Fruit fly (Drosophila melanogaster) Kc167 (cell line): ENCODE measurements around the gene Dlg5.

ENCODE experiments used
- Myc ChIP-seq: fragments of >200 bp; optimal IDR thresholded peaks from 2 replicates; lab custom pipeline; 2017; ENCODE audit warnings: missing external identifiers
- ttk ChIP-seq: sonication (Bioruptor generic); optimal IDR thresholded peaks from 2 replicates; lab custom pipeline; 2017; ENCODE audit warnings: missing external identifiers

DNA sequence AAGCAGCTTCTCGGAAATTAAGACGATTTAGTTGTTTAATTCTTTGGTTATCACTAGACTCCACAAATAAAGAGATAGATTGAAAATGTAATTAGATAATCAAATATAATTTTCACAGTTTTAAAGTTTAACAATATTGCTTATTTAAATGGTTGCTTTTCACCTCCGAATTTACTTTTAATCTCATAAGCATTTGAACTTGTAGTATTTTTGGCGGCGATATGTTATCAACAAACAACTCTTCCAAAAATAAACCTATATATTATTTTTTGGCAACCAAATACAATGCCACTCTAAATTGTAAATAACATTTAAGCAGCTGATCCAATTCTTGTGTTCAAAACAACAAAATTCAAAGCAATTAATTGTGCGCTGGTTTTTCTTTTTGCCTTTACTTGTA, 32.5 kb downstream of the Dlg5 start, which contains the start of the genes CG43355 and sala:
- TF ChIP-seq ttk (lab: Kevin White, UChicago), result no peak
- no peak for TF ChIP-seq Myc (lab: Kevin White, UChicago)
